Worm (Caenorhabditis elegans) whole organism, mixed stage, embryonic: ENCODE results near the gene zer-1.
A peak's percentile ranks its signal among the peaks of the same experiment; 100 is the strongest.

ENCODE experiments used
- M03D4.4 ChIP-seq: sonication (generic microtip); optimal IDR thresholded peaks from 2 replicates; lab custom pipeline; 2017; ENCODE audit warnings: mild to moderate bottlenecking, missing genetic modification characterization, missing compliant biosample characterization
- bed-3 ChIP-seq: fragments of 200-800 bp; sonication (Bioruptor generic); optimal IDR thresholded peaks from 3 replicates; lab custom pipeline; 2018; ENCODE audit warnings: mild to moderate bottlenecking, missing genetic modification characterization, moderate library complexity, missing compliant biosample characterization
- blmp-1 ChIP-seq: fragments of 150-350 bp; optimal IDR thresholded peaks from 2 replicates; lab custom pipeline; 2014; ENCODE audit warnings: missing biosample characterization, missing genetic modification characterization
- ceh-39 ChIP-seq: fragments of 150-350 bp; optimal IDR thresholded peaks from 2 replicates; lab custom pipeline; 2014; ENCODE audit warnings: missing biosample characterization, missing genetic modification characterization
- ceh-43 ChIP-seq: fragments of 200-800 bp; sonication (Bioruptor generic); optimal IDR thresholded peaks from 2 replicates; lab custom pipeline; 2018; ENCODE audit warnings: mild to moderate bottlenecking, missing genetic modification characterization, moderate library complexity, missing compliant biosample characterization
- ceh-83 ChIP-seq: fragments of 200-800 bp; sonication (Bioruptor generic); optimal IDR thresholded peaks from 2 replicates; lab custom pipeline; 2018; ENCODE audit warnings: mild to moderate bottlenecking, missing genetic modification characterization, missing compliant biosample characterization
- ces-1 ChIP-seq: fragments of 150-350 bp; optimal IDR thresholded peaks from 2 replicates; lab custom pipeline; 2014; ENCODE audit warnings: missing biosample characterization, missing genetic modification reagents, missing genetic modification characterization
- cnd-1 ChIP-seq: fragments of 200-800 bp; sonication (Bioruptor generic); optimal IDR thresholded peaks from 2 replicates; lab custom pipeline; 2018; ENCODE audit warnings: mild to moderate bottlenecking, missing genetic modification characterization, missing compliant biosample characterization
- drap-1 ChIP-seq: fragments of 200-800 bp; sonication (Bioruptor generic); optimal IDR thresholded peaks from 3 replicates; lab custom pipeline; 2018; ENCODE audit warnings: mild to moderate bottlenecking, missing genetic modification characterization, missing compliant biosample characterization
- elt-1 ChIP-seq: sonication (generic microtip); optimal IDR thresholded peaks from 2 replicates; lab custom pipeline; 2017; ENCODE audit warnings: missing genetic modification characterization, mild to moderate bottlenecking, missing compliant biosample characterization, antibody characterized with exemption, moderate library complexity, borderline replicate concordance; ENCODE audit not compliant: insufficient read depth
- elt-3 ChIP-seq: fragments of 150-350 bp; optimal IDR thresholded peaks from 2 replicates; lab custom pipeline; 2014; ENCODE audit warnings: missing biosample characterization, missing genetic modification characterization
- flh-1 ChIP-seq: fragments of 200-800 bp; sonication (Bioruptor generic); optimal IDR thresholded peaks from 2 replicates; lab custom pipeline; 2018; ENCODE audit warnings: mild to moderate bottlenecking, missing genetic modification characterization, moderate library complexity, missing compliant biosample characterization
- ham-2 ChIP-seq: fragments of 200-800 bp; sonication (Bioruptor generic); optimal IDR thresholded peaks from 2 replicates; lab custom pipeline; 2018; ENCODE audit warnings: mild to moderate bottlenecking, missing genetic modification characterization, missing compliant biosample characterization
- hlh-1 ChIP-seq: fragments of 150-350 bp; optimal IDR thresholded peaks from 2 replicates; lab custom pipeline; 2014; ENCODE audit warnings: missing biosample characterization, missing genetic modification reagents, missing genetic modification characterization
- lin-32 ChIP-seq: fragments of 200-800 bp; sonication (Bioruptor generic); optimal IDR thresholded peaks from 2 replicates; lab custom pipeline; 2018; ENCODE audit warnings: mild to moderate bottlenecking, missing genetic modification characterization, missing compliant biosample characterization
- lsy-2 ChIP-seq: fragments of 150-350 bp; optimal IDR thresholded peaks from 2 replicates; lab custom pipeline; 2014; ENCODE audit warnings: missing biosample characterization, missing genetic modification characterization
- mab-5 ChIP-seq: fragments of 150-350 bp; optimal IDR thresholded peaks from 2 replicates; lab custom pipeline; 2014; ENCODE audit warnings: missing biosample characterization, missing genetic modification characterization
- mep-1 ChIP-seq: fragments of 150-350 bp; optimal IDR thresholded peaks from 2 replicates; lab custom pipeline; 2017; ENCODE audit warnings: missing biosample characterization, missing genetic modification reagents, missing genetic modification characterization, inconsistent platforms
- mls-2 ChIP-seq: sonication (generic microtip); optimal IDR thresholded peaks from 2 replicates; lab custom pipeline; 2016; ENCODE audit warnings: mild to moderate bottlenecking, missing genetic modification characterization, moderate library complexity, missing compliant biosample characterization
- nhr-2 ChIP-seq: fragments of 150-350 bp; optimal IDR thresholded peaks from 2 replicates; lab custom pipeline; 2014; ENCODE audit warnings: missing biosample characterization, missing genetic modification characterization
- nhr-237 ChIP-seq: fragments of 150-350 bp; optimal IDR thresholded peaks from 2 replicates; lab custom pipeline; 2014; ENCODE audit warnings: missing biosample characterization, missing genetic modification characterization
- nhr-28 ChIP-seq: fragments of 150-350 bp; optimal IDR thresholded peaks from 2 replicates; lab custom pipeline; 2014; ENCODE audit warnings: missing biosample characterization, missing genetic modification characterization
- nhr-76 ChIP-seq: sonication (generic microtip); optimal IDR thresholded peaks from 2 replicates; lab custom pipeline; 2017; ENCODE audit warnings: missing biosample characterization, missing genetic modification characterization
- sem-2 ChIP-seq: fragments of 200-800 bp; sonication (Bioruptor generic); optimal IDR thresholded peaks from 2 replicates; lab custom pipeline; 2018; ENCODE audit warnings: mild to moderate bottlenecking, missing genetic modification characterization, missing compliant biosample characterization
- sptf-1 ChIP-seq: sonication (generic microtip); optimal IDR thresholded peaks from 2 replicates; lab custom pipeline; 2017; ENCODE audit warnings: mild to moderate bottlenecking, missing genetic modification characterization, moderate library complexity, missing compliant biosample characterization
- tbx-8 ChIP-seq: fragments of 200-800 bp; sonication (Bioruptor generic); optimal IDR thresholded peaks from 2 replicates; lab custom pipeline; 2018; ENCODE audit warnings: mild to moderate bottlenecking, missing genetic modification characterization, moderate library complexity, missing compliant biosample characterization
- unc-120 ChIP-seq: sonication (generic microtip); optimal IDR thresholded peaks from 2 replicates; lab custom pipeline; 2017; ENCODE audit warnings: missing genetic modification characterization, missing compliant biosample characterization; ENCODE audit not compliant: poor library complexity, severe bottlenecking
- unc-39 ChIP-seq: fragments of 150-350 bp; optimal IDR thresholded peaks from 2 replicates; lab custom pipeline; 2014; ENCODE audit warnings: missing biosample characterization, missing genetic modification characterization
- unc-62 ChIP-seq: fragments of 150-350 bp; optimal IDR thresholded peaks from 2 replicates; lab custom pipeline; 2014; ENCODE audit warnings: missing biosample characterization, missing genetic modification reagents, missing genetic modification characterization
- zip-8 ChIP-seq: fragments of 150-350 bp; optimal IDR thresholded peaks from 2 replicates; lab custom pipeline; 2014; ENCODE audit warnings: missing biosample characterization, missing genetic modification characterization
- ztf-11 ChIP-seq: fragments of 150-350 bp; optimal IDR thresholded peaks from 2 replicates; lab custom pipeline; 2014; ENCODE audit warnings: missing biosample characterization, missing genetic modification characterization

Gene zer-1

ce11 chrIII:880840-881239 lies 5.8 kb downstream of the zer-1 start:
- no peak for TF ChIP-seq ham-2 (GFP tag; lab: Kevin White, UChicago)
- no peak for TF ChIP-seq sptf-1 (tag; lab: Kevin White, UChicago)
- TF ChIP-seq cnd-1 (tag; lab: Kevin White, UChicago), result no peak
- no peak for TF ChIP-seq mab-5 (tag; lab: Kevin White, UChicago)
- no peak for TF ChIP-seq elt-3
- TF ChIP-seq mls-2, result no peak
- TF ChIP-seq, all 35 proteins: peak for 0

- no peak for TF ChIP-seq drap-1
- TF ChIP-seq sem-2, result no peak
- no peak for TF ChIP-seq unc-39 (tag; lab: Kevin White, UChicago)
- no peak for TF ChIP-seq tbx-8
- TF ChIP-seq flh-1 (GFP tag; lab: Kevin White, UChicago), result no peak
- TF ChIP-seq ceh-39 (tag; lab: Kevin White, UChicago), result no peak
- TF ChIP-seq ceh-83, result no peak
- no peak for TF ChIP-seq lsy-2 (tag; lab: Kevin White, UChicago)
- no peak for TF ChIP-seq elt-1 (tag; lab: Kevin White, UChicago)
- no peak for TF ChIP-seq blmp-1 (tag; lab: Kevin White, UChicago)
- TF ChIP-seq cnd-1 (tag; lab: Kevin White, UChicago), result no peak
- no peak for TF ChIP-seq hlh-1 (tag; lab: Kevin White, UChicago)
- TF ChIP-seq, all 35 proteins: peak for 0
Measured at ce11 chrIII:879634-880033, 7.0 kb downstream of the zer-1 start, which contains the start of the genes T24C4.5 and ucr-2.3. Gene T24C4.5 (minus strand): TSS chrIII:879734. Gene ucr-2.3 (plus strand): TSS chrIII:879860.

ce11 chrIII:873432-873831 lies 13.2 kb downstream of the zer-1 start, which contains the start of gene clc-19:
Gene clc-19 (minus strand): TSS chrIII:873566.
- TF ChIP-seq ham-2 (GFP tag; lab: Kevin White, UChicago) (no peak), ceh-43 (GFP tag; lab: Kevin White, UChicago) (no peak), ceh-39 (tag; lab: Kevin White, UChicago) (no peak), nhr-28 (tag; lab: Kevin White, UChicago) (no peak), lin-32 (GFP tag; lab: Kevin White, UChicago) (no peak), mls-2 (no peak), hlh-1 (tag; lab: Kevin White, UChicago) (no peak), elt-1 (tag; lab: Kevin White, UChicago) (no peak), nhr-76 (tag; lab: Kevin White, UChicago) (no peak)

- no peak for TF ChIP-seq mep-1 (tag; lab: Kevin White, UChicago)
- TF ChIP-seq unc-120 (tag; lab: Kevin White, UChicago), result no peak
- no peak for TF ChIP-seq nhr-2 (tag; lab: Kevin White, UChicago)
- no peak for TF ChIP-seq nhr-237 (tag; lab: Kevin White, UChicago)
- TF ChIP-seq lsy-2 (tag; lab: Kevin White, UChicago), result no peak
Measured at ce11 chrIII:872373-872772, 14.2 kb downstream of the zer-1 start, which contains the start of the genes T24C4.3 and clc-20. Gene T24C4.3 (minus strand): TSS chrIII:872473. Gene clc-20 (plus strand): TSS chrIII:872583.

ce11 chrIII:870555-870954 lies 16.0 kb downstream of the zer-1 start:
- TF ChIP-seq nhr-2 (tag; lab: Kevin White, UChicago), result peak; percentile 71
- TF ChIP-seq mep-1 (tag; lab: Kevin White, UChicago), result peak; percentile 8
- TF ChIP-seq cnd-1 (tag; lab: Kevin White, UChicago), result peak; percentile 57
- TF ChIP-seq zip-8 (tag; lab: Kevin White, UChicago), result peak; percentile 67
- no peak for TF ChIP-seq unc-62 (GFP tag; lab: Kevin White, UChicago)
- peak; percentile 49 for TF ChIP-seq elt-1 (tag; lab: Kevin White, UChicago)
- TF ChIP-seq ceh-39 (tag; lab: Kevin White, UChicago), result peak; percentile 20
- no peak for TF ChIP-seq bed-3 (GFP tag; lab: Kevin White, UChicago)
- no peak for TF ChIP-seq mls-2
- TF ChIP-seq unc-39 (tag; lab: Kevin White, UChicago), result peak; percentile 68
- TF ChIP-seq nhr-76 (tag; lab: Kevin White, UChicago), result no peak
- TF ChIP-seq, all 35 proteins: peak for 7

ce11 chrIII:869869-870268 lies 16.7 kb downstream of the zer-1 start, which contains the start of gene T24C4.2:
Gene T24C4.2 (minus strand): TSS chrIII:869969.
- TF ChIP-seq drap-1 (no peak), ztf-11 (no peak), ceh-39 (tag; lab: Kevin White, UChicago) (peak; percentile 47), sptf-1 (tag; lab: Kevin White, UChicago) (no peak), ham-2 (GFP tag; lab: Kevin White, UChicago) (no peak), hlh-1 (tag; lab: Kevin White, UChicago) (no peak), ceh-43 (GFP tag; lab: Kevin White, UChicago) (no peak), ces-1 (GFP tag; lab: Kevin White, UChicago) (no peak), M03D4.4 (tag; lab: Kevin White, UChicago) (no peak), lin-32 (GFP tag; lab: Kevin White, UChicago) (peak; percentile 22), elt-1 (tag; lab: Kevin White, UChicago) (no peak), cnd-1 (tag; lab: Kevin White, UChicago) (peak; percentile 20), nhr-2 (tag; lab: Kevin White, UChicago) (no peak), zip-8 (tag; lab: Kevin White, UChicago) (peak; percentile 42), blmp-1 (tag; lab: Kevin White, UChicago) (no peak)
- TF ChIP-seq, all 35 proteins: peak for 4
